Worm (Caenorhabditis elegans) whole organism, mixed stage, embryonic: ENCODE data around the gene nspb-2.

Source experiments
- elt-1 ChIP-seq: sonication (generic microtip); optimal IDR thresholded peaks from 2 replicates; lab custom pipeline; 2017; ENCODE audit warnings: missing genetic modification characterization, mild to moderate bottlenecking, missing compliant biosample characterization, antibody characterized with exemption, moderate library complexity, borderline replicate concordance; ENCODE audit not compliant: insufficient read depth
- flh-1 ChIP-seq: fragments of 200-800 bp; sonication (Bioruptor generic); optimal IDR thresholded peaks from 2 replicates; lab custom pipeline; 2018; ENCODE audit warnings: mild to moderate bottlenecking, missing genetic modification characterization, moderate library complexity, missing compliant biosample characterization
- nhr-2 ChIP-seq: fragments of 150-350 bp; optimal IDR thresholded peaks from 2 replicates; lab custom pipeline; 2014; ENCODE audit warnings: missing biosample characterization, missing genetic modification characterization
- nhr-237 ChIP-seq: fragments of 150-350 bp; optimal IDR thresholded peaks from 2 replicates; lab custom pipeline; 2014; ENCODE audit warnings: missing biosample characterization, missing genetic modification characterization
- nhr-76 ChIP-seq: sonication (generic microtip); optimal IDR thresholded peaks from 2 replicates; lab custom pipeline; 2017; ENCODE audit warnings: missing biosample characterization, missing genetic modification characterization
- pha-4 ChIP-seq: fragments of 150-350 bp; optimal IDR thresholded peaks from 2 replicates; lab custom pipeline; 2018; ENCODE audit warnings: missing biosample characterization, missing genetic modification reagents, missing genetic modification characterization
- snpc-4 ChIP-seq: fragments of 150-350 bp; optimal IDR thresholded peaks from 2 replicates; lab custom pipeline; 2014; ENCODE audit warnings: missing biosample characterization, missing genetic modification characterization
- ztf-11 ChIP-seq: fragments of 150-350 bp; optimal IDR thresholded peaks from 2 replicates; lab custom pipeline; 2014; ENCODE audit warnings: missing biosample characterization, missing genetic modification characterization

- TF ChIP-seq ztf-11 (tag; lab: Kevin White, UChicago): no peak
- TF ChIP-seq nhr-76 (tag; lab: Kevin White, UChicago): no peak
- TF ChIP-seq nhr-237 (tag; lab: Kevin White, UChicago): no peak
- TF ChIP-seq nhr-2 (tag; lab: Kevin White, UChicago): no peak
- TF ChIP-seq pha-4 (tag; lab: Kevin White, UChicago): no peak
- no peak for TF ChIP-seq elt-1 (tag; lab: Kevin White, UChicago)
- TF ChIP-seq flh-1 (GFP tag; lab: Kevin White, UChicago): no peak
- no peak for TF ChIP-seq snpc-4 (tag; lab: Kevin White, UChicago)
Observed at ce11 chrIV:6599447-6599846, 8.0 kb downstream of the nspb-2 start, which contains the start of gene F38A5.8.
